Fruit fly (Drosophila melanogaster) whole organism, embryonic: ENCODE measurements around the gene CG17169.

Experiments used
- Adf1 ChIP-seq: fragments of 200-800 bp; sonication (Bioruptor generic); IDR thresholded peaks from 2 replicates; pipeline ENCODE4 v1.3.6; 2022; ENCODE audit warnings: missing biosample characterization, missing genetic modification characterization
- Antp ChIP-seq: fragments of 200-800 bp; sonication (Bioruptor generic); optimal IDR thresholded peaks from 3 replicates; lab custom pipeline; 2016; ENCODE audit warnings: missing biosample characterization, missing genetic modification characterization
- B-H1 ChIP-seq: fragments of 200-800 bp; sonication (Bioruptor generic); IDR thresholded peaks from 3 replicates; pipeline ENCODE4 v1.3.6; 2022; ENCODE audit warnings: missing biosample characterization, missing genetic modification characterization
- Bgb ChIP-seq: fragments of 200-800 bp; sonication (Bioruptor generic); IDR thresholded peaks from 2 replicates; pipeline ENCODE4 v1.3.6; 2022; ENCODE audit warnings: missing biosample characterization, missing genetic modification characterization; ENCODE audit not compliant: partially characterized antibody
- CG10274 ChIP-seq: fragments of 200-800 bp; sonication (Bioruptor generic); optimal IDR thresholded peaks from 3 replicates; lab custom pipeline; 2017; ENCODE audit warnings: missing biosample characterization, mild to moderate bottlenecking, missing genetic modification characterization
- CG10654 ChIP-seq: fragments of 200-800 bp; sonication (Bioruptor generic); optimal IDR thresholded peaks from 2 replicates; lab custom pipeline; 2016; ENCODE audit warnings: missing biosample characterization, missing genetic modification characterization
- CG11085 ChIP-seq: fragments of 200-800 bp; sonication (Bioruptor generic); IDR thresholded peaks from 2 replicates; pipeline ENCODE4 v1.3.6; 2022; ENCODE audit warnings: missing biosample characterization, missing genetic modification characterization
- CG1529 ChIP-seq: fragments of 200-800 bp; sonication (Bioruptor generic); optimal IDR thresholded peaks from 3 replicates; lab custom pipeline; 2018; ENCODE audit warnings: missing biosample characterization, missing genetic modification characterization
- CG15601 ChIP-seq: fragments of 200-800 bp; sonication (Bioruptor generic); optimal IDR thresholded peaks from 3 replicates; lab custom pipeline; 2019; ENCODE audit warnings: missing biosample characterization, mild to moderate bottlenecking, missing genetic modification characterization, moderate library complexity
- CG17361 ChIP-seq: fragments of 200-800 bp; sonication (Bioruptor generic); IDR thresholded peaks from 3 replicates; pipeline ENCODE4 v1.3.6; 2022; ENCODE audit warnings: missing biosample characterization, missing genetic modification characterization
- CG17912 ChIP-seq: fragments of 200-800 bp; sonication (Bioruptor generic); optimal IDR thresholded peaks from 2 replicates; lab custom pipeline; 2018; ENCODE audit warnings: missing biosample characterization, mild to moderate bottlenecking, missing genetic modification characterization
- CG18619 ChIP-seq: fragments of 200-800 bp; sonication (Bioruptor generic); optimal IDR thresholded peaks from 3 replicates; lab custom pipeline; 2017; ENCODE audit warnings: missing biosample characterization, mild to moderate bottlenecking, missing genetic modification characterization
- CG4360 ChIP-seq: fragments of 200-800 bp; sonication (Bioruptor generic); IDR thresholded peaks from 2 replicates; pipeline ENCODE4 v1.3.6; 2022; ENCODE audit warnings: missing biosample characterization, missing genetic modification characterization
- CG4730 ChIP-seq: fragments of 200-800 bp; sonication (Bioruptor generic); IDR thresholded peaks from 2 replicates; pipeline ENCODE4 v1.3.6; 2022; ENCODE audit warnings: missing biosample characterization, missing genetic modification characterization
- CG6813 ChIP-seq: fragments of 200-800 bp; sonication (Bioruptor generic); optimal IDR thresholded peaks from 2 replicates; lab custom pipeline; 2017; ENCODE audit warnings: missing biosample characterization, missing genetic modification characterization, mild to moderate bottlenecking, moderate library complexity, missing genetic modification reagents
- CG7928 ChIP-seq: fragments of 200-800 bp; sonication (Bioruptor generic); optimal IDR thresholded peaks from 2 replicates; lab custom pipeline; 2017; ENCODE audit warnings: missing biosample characterization, mild to moderate bottlenecking, missing genetic modification characterization
- CG9215 ChIP-seq: fragments of 200-800 bp; sonication (Bioruptor generic); IDR thresholded peaks from 2 replicates; pipeline ENCODE4 v1.3.6; 2022; ENCODE audit warnings: missing biosample characterization, missing genetic modification characterization
- CG9437 ChIP-seq: fragments of 200-800 bp; sonication (Bioruptor generic); optimal IDR thresholded peaks from 2 replicates; lab custom pipeline; 2018; ENCODE audit warnings: missing biosample characterization, mild to moderate bottlenecking, missing genetic modification characterization
- CG9727 ChIP-seq: fragments of 200-800 bp; sonication (Bioruptor generic); optimal IDR thresholded peaks from 3 replicates; lab custom pipeline; 2017; ENCODE audit warnings: missing biosample characterization, mild to moderate bottlenecking, missing genetic modification characterization
- CG9817 ChIP-seq: fragments of 200-800 bp; sonication (Bioruptor generic); optimal IDR thresholded peaks from 2 replicates; lab custom pipeline; 2018; ENCODE audit warnings: missing biosample characterization, mild to moderate bottlenecking, missing genetic modification characterization, moderate library complexity
- Dfd ChIP-seq, 2 experiments: fragments of >200 bp; optimal IDR thresholded peaks; 2 replicates each; lab custom pipeline; 2017; ENCODE audit warnings: missing biosample characterization in 2 of 2, missing genetic modification characterization in 2 of 2
- Fer1 ChIP-seq: fragments of 200-800 bp; sonication (Bioruptor generic); optimal IDR thresholded peaks from 2 replicates; lab custom pipeline; 2017; ENCODE audit warnings: missing biosample characterization, mild to moderate bottlenecking, missing genetic modification characterization
- Hr3 ChIP-seq: fragments of 200-800 bp; sonication (Bioruptor generic); optimal IDR thresholded peaks from 3 replicates; lab custom pipeline; 2016; ENCODE audit warnings: missing biosample characterization, missing genetic modification characterization
- Jarid2 ChIP-seq: fragments of 200-800 bp; sonication (Bioruptor generic); optimal IDR thresholded peaks from 3 replicates; lab custom pipeline; 2017; ENCODE audit warnings: mild to moderate bottlenecking, missing biosample characterization, missing genetic modification reagents, missing genetic modification characterization
- Max ChIP-seq: fragments of 200-800 bp; sonication (Bioruptor generic); optimal IDR thresholded peaks from 2 replicates; lab custom pipeline; 2016; ENCODE audit warnings: missing biosample characterization, mild to moderate bottlenecking, missing genetic modification characterization
- NfI ChIP-seq: fragments of 200-800 bp; sonication (Bioruptor generic); optimal IDR thresholded peaks from 3 replicates; lab custom pipeline; 2018; ENCODE audit warnings: missing biosample characterization, mild to moderate bottlenecking, missing genetic modification characterization, moderate library complexity
- Rfx ChIP-seq: fragments of 200-800 bp; sonication (Bioruptor generic); IDR thresholded peaks from 2 replicates; pipeline ENCODE4 v1.3.6; 2022; ENCODE audit warnings: missing biosample characterization, missing genetic modification characterization
- Scr ChIP-seq: fragments of 200-800 bp; sonication (Bioruptor generic); IDR thresholded peaks from 2 replicates; pipeline ENCODE4 v1.3.6; 2022; ENCODE audit warnings: missing biosample characterization, missing genetic modification characterization; ENCODE audit not compliant: partially characterized antibody
- Sox102F ChIP-seq: fragments of 200-800 bp; sonication (Bioruptor generic); optimal IDR thresholded peaks from 2 replicates; lab custom pipeline; 2018; ENCODE audit warnings: missing biosample characterization, mild to moderate bottlenecking, missing genetic modification characterization, moderate library complexity
- Sry-δ ChIP-seq: fragments of 200-800 bp; sonication (Bioruptor generic); optimal IDR thresholded peaks from 2 replicates; lab custom pipeline; 2016; ENCODE audit warnings: missing biosample characterization, missing genetic modification characterization
- amos ChIP-seq: fragments of 200-800 bp; sonication (Bioruptor generic); IDR thresholded peaks from 2 replicates; pipeline ENCODE4 v1.3.6; 2022; ENCODE audit warnings: missing biosample characterization, missing genetic modification characterization; ENCODE audit not compliant: partially characterized antibody
- ash1 ChIP-seq: fragments of 200-800 bp; sonication (Bioruptor generic); optimal IDR thresholded peaks from 2 replicates; lab custom pipeline; 2018; ENCODE audit warnings: missing biosample characterization, mild to moderate bottlenecking, missing genetic modification characterization
- bigmax ChIP-seq: fragments of 200-800 bp; sonication (Bioruptor generic); optimal IDR thresholded peaks from 2 replicates; lab custom pipeline; 2018; ENCODE audit warnings: missing biosample characterization, mild to moderate bottlenecking, missing genetic modification characterization
- btn ChIP-seq: fragments of 200-800 bp; sonication (Bioruptor generic); optimal IDR thresholded peaks from 2 replicates; lab custom pipeline; 2016; ENCODE audit warnings: missing biosample characterization, missing genetic modification characterization
- chm ChIP-seq: fragments of 200-800 bp; sonication (Bioruptor generic); IDR thresholded peaks from 2 replicates; pipeline ENCODE4 v1.3.6; 2022; ENCODE audit warnings: missing biosample characterization, missing genetic modification characterization
- dati ChIP-seq: fragments of 200-800 bp; sonication (Bioruptor generic); IDR thresholded peaks from 2 replicates; pipeline ENCODE4 v1.3.6; 2022; ENCODE audit warnings: missing biosample characterization, missing genetic modification characterization
- eve ChIP-seq, 2 experiments: fragments of >200 bp; optimal IDR thresholded peaks; 2 replicates each; lab custom pipeline; 2017; ENCODE audit warnings: missing biosample characterization in 2 of 2, missing genetic modification characterization in 2 of 2
- gro ChIP-seq: fragments of 200-800 bp; sonication (Bioruptor generic); optimal IDR thresholded peaks from 2 replicates; lab custom pipeline; 2016; ENCODE audit warnings: missing biosample characterization, missing genetic modification characterization
- h ChIP-seq: fragments of >200 bp; optimal IDR thresholded peaks from 2 replicates; lab custom pipeline; 2017
- ind ChIP-seq: fragments of 200-800 bp; sonication (Bioruptor generic); optimal IDR thresholded peaks from 3 replicates; lab custom pipeline; 2016; ENCODE audit warnings: missing biosample characterization, missing genetic modification characterization
- insv ChIP-seq, 2 experiments: fragments of 200-800 bp; sonication (Bioruptor generic); optimal IDR thresholded peaks; 3 replicates each; lab custom pipeline; 2016 to 2018; ENCODE audit warnings: missing biosample characterization in 2 of 2, missing genetic modification characterization in 2 of 2
- luna ChIP-seq: fragments of 200-800 bp; sonication (Bioruptor generic); optimal IDR thresholded peaks from 2 replicates; lab custom pipeline; 2016; ENCODE audit warnings: missing biosample characterization, missing genetic modification characterization
- nerfin-1 ChIP-seq: fragments of 200-800 bp; sonication (Bioruptor generic); optimal IDR thresholded peaks from 3 replicates; lab custom pipeline; 2019; ENCODE audit warnings: missing biosample characterization, mild to moderate bottlenecking, missing genetic modification characterization, moderate library complexity
- nmo ChIP-seq: fragments of 200-800 bp; sonication (Bioruptor generic); optimal IDR thresholded peaks from 2 replicates; lab custom pipeline; 2018; ENCODE audit warnings: missing biosample characterization, mild to moderate bottlenecking, missing genetic modification characterization, moderate library complexity
- otp ChIP-seq: fragments of 200-800 bp; sonication (Bioruptor generic); IDR thresholded peaks from 3 replicates; pipeline ENCODE4, ENCODE4 v1.3.6; 2022; ENCODE audit warnings: missing biosample characterization, missing genetic modification characterization
- pho ChIP-seq: fragments of 200-800 bp; sonication (Bioruptor generic); optimal IDR thresholded peaks from 2 replicates; lab custom pipeline; 2016; ENCODE audit warnings: missing biosample characterization, missing genetic modification characterization
- rib ChIP-seq: fragments of 200-800 bp; sonication (Bioruptor generic); IDR thresholded peaks from 2 replicates; pipeline ENCODE4 v1.3.6; 2022; ENCODE audit warnings: missing biosample characterization, missing genetic modification characterization
- sr ChIP-seq: fragments of 200-800 bp; sonication (Bioruptor generic); IDR thresholded peaks from 3 replicates; pipeline ENCODE4 v1.3.6; 2022; ENCODE audit warnings: missing biosample characterization, missing genetic modification characterization
- stwl ChIP-seq: fragments of 200-800 bp; sonication (Bioruptor generic); optimal IDR thresholded peaks from 3 replicates; lab custom pipeline; 2018; ENCODE audit warnings: missing biosample characterization, mild to moderate bottlenecking, missing genetic modification characterization, moderate library complexity
- sug ChIP-seq: fragments of 200-800 bp; optimal IDR thresholded peaks from 2 replicates; lab custom pipeline; 2019; ENCODE audit warnings: missing biosample characterization, mild to moderate bottlenecking, missing genetic modification characterization, moderate library complexity
- tx ChIP-seq: fragments of 200-800 bp; sonication (Bioruptor generic); optimal IDR thresholded peaks from 2 replicates; lab custom pipeline; 2016; ENCODE audit warnings: missing biosample characterization, missing genetic modification characterization
- zf30C ChIP-seq: fragments of 200-800 bp; sonication (Bioruptor generic); optimal IDR thresholded peaks from 3 replicates; lab custom pipeline; 2018; ENCODE audit warnings: missing biosample characterization, mild to moderate bottlenecking, missing genetic modification characterization
- zfh2 ChIP-seq: fragments of 200-800 bp; sonication (Bioruptor generic); optimal IDR thresholded peaks from 2 replicates; lab custom pipeline; 2016; ENCODE audit warnings: missing biosample characterization, missing genetic modification characterization

Gene CG17169

dm6 chrX:23105692-23106091, 21.2 kb downstream of the CG17169 start, which contains the start of gene ATbp (continued):
- no peak for TF ChIP-seq CG10654 (GFP tag; lab: Kevin White, UChicago)
- no peak for TF ChIP-seq h (lab: Kevin White, UChicago)
- no peak for TF ChIP-seq sr
- peak; percentile 83 for TF ChIP-seq Sry-δ (GFP tag; lab: Kevin White, UChicago)
- no peak for TF ChIP-seq ash1
- no peak for TF ChIP-seq bigmax (GFP tag; lab: Kevin White, UChicago)
- no peak for TF ChIP-seq eve (GFP tag; optimal IDR thresholded peaks at IDR 0.05; lab: Kevin White, UChicago)
- TF ChIP-seq NfI (GFP tag; lab: Kevin White, UChicago) = no peak
- TF ChIP-seq B-H1 = no peak
- no peak for TF ChIP-seq pho (GFP tag; lab: Kevin White, UChicago)
- TF ChIP-seq dati (GFP tag; lab: Robert Waterston, UW) = no peak
- TF ChIP-seq CG9727 = no peak
- peak; percentile 95 for TF ChIP-seq Scr (GFP tag; lab: Robert Waterston, UW)
- no peak for TF ChIP-seq Adf1 (GFP tag; lab: Robert Waterston, UW)
- TF ChIP-seq CG9817 (tag; lab: Kevin White, UChicago) = no peak
- TF ChIP-seq CG4360 (GFP tag; lab: Robert Waterston, UW) = no peak
- no peak for TF ChIP-seq CG7928 (GFP tag; lab: Kevin White, UChicago)
- TF ChIP-seq Sox102F (GFP tag; lab: Kevin White, UChicago) = no peak
- TF ChIP-seq nmo = peak; percentile 48
- no peak for TF ChIP-seq Jarid2 (GFP tag; lab: Kevin White, UChicago)
- TF ChIP-seq CG9215 (GFP tag; lab: Robert Waterston, UW) = no peak
- no peak for TF ChIP-seq CG17912 (GFP tag; lab: Kevin White, UChicago)
- no peak for TF ChIP-seq sug (tag; lab: Kevin White, UChicago)
- TF ChIP-seq Antp (GFP tag; lab: Kevin White, UChicago) = no peak
- TF ChIP-seq zfh2 (GFP tag; lab: Kevin White, UChicago) = no peak
- TF ChIP-seq CG4730 (GFP tag; lab: Robert Waterston, UW) = no peak
- no peak for TF ChIP-seq tx (GFP tag; lab: Kevin White, UChicago)
- no peak for TF ChIP-seq CG6813
- TF ChIP-seq gro = no peak
- TF ChIP-seq CG15601 (tag; lab: Kevin White, UChicago) = no peak
- TF ChIP-seq amos (GFP tag; lab: Robert Waterston, UW) = peak; percentile 91
- no peak for TF ChIP-seq chm (GFP tag; lab: Robert Waterston, UW)
- TF ChIP-seq CG17361 (GFP tag; lab: Robert Waterston, UW) = 0 out of 3 replicates have a peak, but pooled peaks have one; percentile 28
- TF ChIP-seq CG10274 (GFP tag; lab: Kevin White, UChicago) = no peak
- no peak for TF ChIP-seq zf30C
- TF ChIP-seq rib (GFP tag; lab: Robert Waterston, UW) = no peak
- TF ChIP-seq CG1529 (GFP tag; lab: Kevin White, UChicago) = no peak
- TF ChIP-seq Dfd (GFP tag; optimal IDR thresholded peaks at IDR 0.05; lab: Kevin White, UChicago) = no peak
- TF ChIP-seq CG11085 (GFP tag; lab: Robert Waterston, UW) = no peak
- TF ChIP-seq ind (GFP tag; lab: Kevin White, UChicago) = no peak
- no peak for TF ChIP-seq insv (GFP tag; optimal IDR thresholded peaks at IDR 0.05; lab: Kevin White, UChicago)
- TF ChIP-seq otp (GFP tag; lab: Robert Waterston, UW) = no peak
- no peak for TF ChIP-seq Max (GFP tag; lab: Kevin White, UChicago)
- TF ChIP-seq Rfx (GFP tag; lab: Robert Waterston, UW) = no peak; the same call in 1 of the 2 replicates
- peak; percentile 92 for TF ChIP-seq Bgb
- no peak for TF ChIP-seq luna (GFP tag; lab: Kevin White, UChicago)
- TF ChIP-seq Hr3 (GFP tag; lab: Kevin White, UChicago) = no peak
- TF ChIP-seq CG18619 = no peak
- no peak for TF ChIP-seq Fer1 (GFP tag; lab: Kevin White, UChicago)
- no peak for TF ChIP-seq CG9437 (GFP tag; lab: Kevin White, UChicago)
- no peak for TF ChIP-seq nerfin-1 (tag; lab: Kevin White, UChicago)
- TF ChIP-seq stwl (tag; lab: Kevin White, UChicago) = peak; percentile 37
- TF ChIP-seq btn (GFP tag; lab: Kevin White, UChicago) = no peak
